Worm (Caenorhabditis elegans): ENCODE measurements around the gene Y48E1B.17.

Y48E1B.17 gene

ce11 chrII:13575018-13575948 lies 34.4 kb upstream of the Y48E1B.17 start, which contains the start of the genes mrpl-37 and lin-38 (continued):
- TF ChIP-seq sdz-12 (GFP tag; optimal IDR thresholded peaks at IDR 0.05) = no peak
- TF ChIP-seq zag-1 (tag; optimal IDR thresholded peaks at IDR 0.05) = no peak
- TF ChIP-seq fkh-10 (GFP tag; optimal IDR thresholded peaks at IDR 0.05) = peak; percentile 53
- no peak for TF ChIP-seq nhr-42 (GFP tag; IDR thresholded peaks at IDR 0.05)
- peak; percentile 80 for TF ChIP-seq hlh-30 (tag; optimal IDR thresholded peaks at IDR 0.05; ENCODE audit: insufficient read depth)
- no peak for TF ChIP-seq F44E2.7 (GFP tag; IDR thresholded peaks at IDR 0.05)
- TF ChIP-seq Y105C5A.15 (GFP tag; IDR thresholded peaks at IDR 0.05) = no peak
- TF ChIP-seq T20F7.1 (GFP tag; optimal IDR thresholded peaks at IDR 0.05) = no peak
- TF ChIP-seq zfp-3 (GFP tag; conservative IDR thresholded peaks at IDR 0.05) = no peak
- TF ChIP-seq daf-16 (GFP tag; optimal IDR thresholded peaks at IDR 0.05) = no peak
- TF ChIP-seq daf-16 (tag; optimal IDR thresholded peaks at IDR 0.05) = peak; percentile 46
- peak; percentile 58 for TF ChIP-seq rbr-2 (tag; optimal IDR thresholded peaks at IDR 0.05)
- TF ChIP-seq lin-1 (GFP tag; IDR thresholded peaks at IDR 0.05) = no peak
- TF ChIP-seq zfp-2 (tag; optimal IDR thresholded peaks at IDR 0.05) = no peak
- no peak for TF ChIP-seq daf-8 (GFP tag; IDR thresholded peaks at IDR 0.05)
- TF ChIP-seq tra-1 (GFP tag; IDR thresholded peaks at IDR 0.05) = no peak
- no peak for TF ChIP-seq vab-7 (GFP tag; IDR thresholded peaks at IDR 0.05)
- TF ChIP-seq spr-3 (GFP tag; optimal IDR thresholded peaks at IDR 0.05) = no peak
- TF ChIP-seq daf-12 (tag; optimal IDR thresholded peaks at IDR 0.05) = no peak
- no peak for TF ChIP-seq zip-2 (tag; optimal IDR thresholded peaks at IDR 0.05)
- TF ChIP-seq ces-1 (GFP tag; optimal IDR thresholded peaks at IDR 0.05) = no peak
- TF ChIP-seq Y48G9A.11 (GFP tag; IDR thresholded peaks at IDR 0.05) = no peak
- no peak for TF ChIP-seq snpc-1.2 (GFP tag; IDR thresholded peaks at IDR 0.05)
- TF ChIP-seq nhr-41 (GFP tag; IDR thresholded peaks at IDR 0.05) = no peak
- no peak for TF ChIP-seq nhr-10 (tag; optimal IDR thresholded peaks at IDR 0.05)
- TF ChIP-seq nhr-76 (tag; optimal IDR thresholded peaks at IDR 0.05) = no peak
- TF ChIP-seq unc-130 (GFP tag; optimal IDR thresholded peaks at IDR 0.05) = no peak
- no peak for TF ChIP-seq dmd-8 (GFP tag; IDR thresholded peaks at IDR 0.05)
- peak; percentile 64 for TF ChIP-seq dve-1 (tag; optimal IDR thresholded peaks at IDR 0.05; ENCODE audit: insufficient read depth)
- no peak for TF ChIP-seq attf-4 (tag; optimal IDR thresholded peaks at IDR 0.05)
- TF ChIP-seq nhr-11 (tag; optimal IDR thresholded peaks at IDR 0.05) = peak; percentile 48
- no peak for TF ChIP-seq cey-2 (tag; optimal IDR thresholded peaks at IDR 0.05; ENCODE audit: borderline replicate concordance, insufficient read depth)
- TF ChIP-seq lin-38 (GFP tag; IDR thresholded peaks at IDR 0.05) = peak; percentile 86
- peak; percentile 98 for TF ChIP-seq aha-1 (tag)
- no peak for TF ChIP-seq ceh-62 (tag; optimal IDR thresholded peaks at IDR 0.05)
- no peak for TF ChIP-seq ztf-11 (tag; optimal IDR thresholded peaks at IDR 0.05)
- no peak for TF ChIP-seq dmd-6 (GFP tag; IDR thresholded peaks at IDR 0.05)
- TF ChIP-seq egl-27 (tag; optimal IDR thresholded peaks at IDR 0.05) = no peak
- TF ChIP-seq gei-8 (GFP tag; optimal IDR thresholded peaks at IDR 0.05) = no peak
- peak in 1 of 2 experiments; percentile 55 for TF ChIP-seq mdl-1 (tag; optimal IDR thresholded peaks at IDR 0.05)
- TF ChIP-seq nhr-28 (tag; optimal IDR thresholded peaks at IDR 0.05) = peak; percentile 29
- TF ChIP-seq skn-1 (tag; optimal IDR thresholded peaks at IDR 0.05) = no peak
- no peak for TF ChIP-seq dmd-9 (GFP tag; IDR thresholded peaks at IDR 0.05)
- no peak for TF ChIP-seq nhr-237 (tag; optimal IDR thresholded peaks at IDR 0.05)
- TF ChIP-seq ZK337.2 (GFP tag; IDR thresholded peaks at IDR 0.05) = no peak
- no peak for TF ChIP-seq php-3 (GFP tag; IDR thresholded peaks at IDR 0.05)
- TF ChIP-seq hlh-11 (tag; optimal IDR thresholded peaks at IDR 0.05) = no peak
- peak; percentile 58 for TF ChIP-seq nhr-6 (tag; optimal IDR thresholded peaks at IDR 0.05)
- no peak for TF ChIP-seq fos-1 (tag; optimal IDR thresholded peaks at IDR 0.05)
- peak; percentile 15 to 78 for TF ChIP-seq lsy-2 (tag; optimal IDR thresholded peaks at IDR 0.05)
- no peak for TF ChIP-seq unc-39 (tag; optimal IDR thresholded peaks at IDR 0.05)

Measured in whole organism, L4 larva.